Fruit fly (Drosophila melanogaster): ENCODE measurements around the gene CG3847.
A peak's percentile ranks its signal among the peaks of the same experiment; 100 is the strongest.

The CG3847 gene

dm6 chrX:6343786-6344537, 2.9 kb upstream of the CG3847 start (continued):
- TF ChIP-seq pb (GFP tag; optimal IDR thresholded peaks at IDR 0.05) (no peak), CG1233 (GFP tag; optimal IDR thresholded peaks at IDR 0.05) (no peak), stwl (tag; optimal IDR thresholded peaks at IDR 0.05) (no peak), run (tag; optimal IDR thresholded peaks at IDR 0.05) (no peak), ssp (GFP tag; IDR thresholded peaks at IDR 0.05) (peak; percentile 41; the same call in 1 of the 2 replicates), CG2116 (GFP tag; optimal IDR thresholded peaks at IDR 0.05) (no peak), zf30C (GFP tag; optimal IDR thresholded peaks at IDR 0.05) (no peak), CG7987 (GFP tag; optimal IDR thresholded peaks at IDR 0.05) (no peak), Asciz (GFP tag; optimal IDR thresholded peaks at IDR 0.05) (no peak), CG8089 (GFP tag; optimal IDR thresholded peaks at IDR 0.05) (peak; percentile 9), CG5953 (GFP tag; IDR thresholded peaks at IDR 0.05) (no peak; the same call in 1 of the 2 replicates), disco-r (GFP tag; optimal IDR thresholded peaks at IDR 0.05) (no peak), CG6654 (GFP tag; optimal IDR thresholded peaks at IDR 0.05) (no peak), CG7839 (tag; optimal IDR thresholded peaks at IDR 0.05) (no peak), Oaz (GFP tag; IDR thresholded peaks at IDR 0.05) (no peak), sna (GFP tag; IDR thresholded peaks at IDR 0.05; ENCODE audit: partially characterized antibody) (0 out of 2 replicates have a peak, but pooled peaks have one; percentile 23), CG17829 (tag; optimal IDR thresholded peaks at IDR 0.05) (no peak), CG6272 (GFP tag; IDR thresholded peaks at IDR 0.05) (0 out of 2 replicates have a peak, but pooled peaks have one; percentile 33), CG18599 (GFP tag; optimal IDR thresholded peaks at IDR 0.05) (peak; percentile 2), CG3847 (GFP tag; IDR thresholded peaks at IDR 0.05) (0 out of 2 replicates have a peak, but pooled peaks have one; percentile 38), B-H1 (GFP tag; IDR thresholded peaks at IDR 0.05) (peak; percentile 24; the same call in 1 of the 3 replicates), CG5180 (GFP tag; optimal IDR thresholded peaks at IDR 0.05) (no peak), Vsx1 (GFP tag; optimal IDR thresholded peaks at IDR 0.05) (no peak), Hey (tag; optimal IDR thresholded peaks at IDR 0.05) (no peak), Tbp (GFP tag; optimal IDR thresholded peaks at IDR 0.05) (no peak), CG8765 (GFP tag; IDR thresholded peaks at IDR 0.05) (no peak), nerfin-2 (GFP tag; IDR thresholded peaks at IDR 0.05; ENCODE audit: partially characterized antibody) (no peak), CG14441 (GFP tag; IDR thresholded peaks at IDR 0.05) (peak; percentile 63; the same call in 1 of the 2 replicates), Eip74EF (GFP tag; optimal IDR thresholded peaks at IDR 0.05) (peak in 1 of 2 experiments; percentile 13), CG16813 (GFP tag; IDR thresholded peaks at IDR 0.05; ENCODE audit: partially characterized antibody) (no peak), CG6854 (GFP tag; optimal IDR thresholded peaks at IDR 0.05) (no peak), Sry-β (GFP tag; optimal IDR thresholded peaks at IDR 0.05) (no peak), CG7963 (GFP tag; IDR thresholded peaks at IDR 0.05; ENCODE audit: partially characterized antibody) (no peak), dysf (GFP tag; IDR thresholded peaks at IDR 0.05) (peak; percentile 59; the same call in 2 of the 3 replicates), CG14965 (GFP tag; optimal IDR thresholded peaks at IDR 0.05; ENCODE audit: borderline replicate concordance) (no peak), org-1 (GFP tag; optimal IDR thresholded peaks at IDR 0.05) (no peak), Lpt (GFP tag; optimal IDR thresholded peaks at IDR 0.05) (no peak), trh (GFP tag; optimal IDR thresholded peaks at IDR 0.05) (no peak), CG17328 (GFP tag; IDR thresholded peaks at IDR 0.05) (peak; percentile 59), pum (GFP tag; optimal IDR thresholded peaks at IDR 0.05) (no peak), CG10209 (GFP tag; optimal IDR thresholded peaks at IDR 0.05) (peak; percentile 10), inv (GFP tag; IDR thresholded peaks at IDR 0.05; ENCODE audit: partially characterized antibody) (no peak), CG9609 (GFP tag; optimal IDR thresholded peaks at IDR 0.05) (no peak), fru (optimal IDR thresholded peaks at IDR 0.05) (no peak), CG1832 (GFP tag; optimal IDR thresholded peaks at IDR 0.05) (no peak), CG13894 (tag; optimal IDR thresholded peaks at IDR 0.05) (no peak), bab2 (GFP tag; optimal IDR thresholded peaks at IDR 0.05) (peak; percentile 14), lmd (GFP tag; IDR thresholded peaks at IDR 0.05) (peak; percentile 46; the same call in 1 of the 2 replicates), CG7372 (GFP tag; IDR thresholded peaks at IDR 0.05) (no peak)
